Fruit fly (Drosophila melanogaster): ENCODE data around the gene CG32266.
A peak's percentile ranks its signal among the peaks of the same experiment; 100 is the strongest.

The CG32266 gene

DNA sequence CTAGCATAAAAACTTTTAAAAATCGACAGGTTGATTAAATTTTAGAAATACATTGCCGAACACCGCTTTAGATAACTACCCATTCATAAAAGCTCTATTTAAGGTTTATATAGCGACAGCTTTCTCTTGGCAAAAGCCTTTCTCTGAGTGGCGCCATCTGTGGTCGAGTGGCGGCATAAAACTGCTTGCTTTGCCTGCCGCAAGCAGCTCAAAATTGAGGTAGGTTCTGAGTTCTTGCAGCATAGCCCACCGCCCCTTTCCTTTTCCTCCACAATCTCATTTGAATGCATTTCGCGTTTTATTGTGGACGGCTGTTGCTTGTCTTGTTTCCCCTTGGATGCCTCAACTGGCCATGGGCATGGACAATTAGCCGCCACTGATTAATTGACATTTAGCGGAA lies 22.8 kb upstream of the CG32266 start (continued):
- TF ChIP-seq vfl (GFP tag; optimal IDR thresholded peaks at IDR 0.05) = peak; percentile 39
- peak; percentile 78 for TF ChIP-seq CG10431 (GFP tag; optimal IDR thresholded peaks at IDR 0.05)
- TF ChIP-seq Xbp1 (GFP tag; optimal IDR thresholded peaks at IDR 0.05) = peak; percentile 83
- peak; percentile 9 for TF ChIP-seq mam (GFP tag; optimal IDR thresholded peaks at IDR 0.05)
- no peak for TF ChIP-seq abd-A (tag; optimal IDR thresholded peaks at IDR 0.05)
- TF ChIP-seq CG2129 (GFP tag; IDR thresholded peaks at IDR 0.05; ENCODE audit: partially characterized antibody) = no peak
- peak; percentile 61 for TF ChIP-seq caup (GFP tag; optimal IDR thresholded peaks at IDR 0.05; ENCODE audit: severe bottlenecking)
- TF ChIP-seq gro (GFP tag; optimal IDR thresholded peaks at IDR 0.05) = no peak
- TF ChIP-seq NC2α (GFP tag; optimal IDR thresholded peaks at IDR 0.05) = peak; percentile 71
- TF ChIP-seq odd (GFP tag; optimal IDR thresholded peaks at IDR 0.05) = peak; percentile 65
- TF ChIP-seq sens-2 (GFP tag; IDR thresholded peaks at IDR 0.05) = peak; percentile 73
- peak; percentile 32; the same call in 1 of the 2 replicates for TF ChIP-seq nerfin-2 (GFP tag; IDR thresholded peaks at IDR 0.05; ENCODE audit: partially characterized antibody)
- peak; percentile 40; the same call in 1 of the 2 replicates for TF ChIP-seq CG6272 (GFP tag; IDR thresholded peaks at IDR 0.05)
- TF ChIP-seq Mrtf (GFP tag; IDR thresholded peaks at IDR 0.05) = no peak
- TF ChIP-seq CG16815 (GFP tag; optimal IDR thresholded peaks at IDR 0.05) = peak; percentile 49
- no peak for TF ChIP-seq CG10147 (GFP tag; optimal IDR thresholded peaks at IDR 0.05)
- TF ChIP-seq ase (GFP tag; IDR thresholded peaks at IDR 0.05) = peak; percentile 52; the same call in 1 of the 3 replicates
- TF ChIP-seq CG2116 (GFP tag; optimal IDR thresholded peaks at IDR 0.05) = peak; percentile 37
- TF ChIP-seq CG6813 (GFP tag; optimal IDR thresholded peaks at IDR 0.05) = peak; percentile 3
- no peak for TF ChIP-seq CG14860 (GFP tag; IDR thresholded peaks at IDR 0.05; ENCODE audit: partially characterized antibody)
- peak; percentile 25 for TF ChIP-seq CG17359 (tag; optimal IDR thresholded peaks at IDR 0.05)
- TF ChIP-seq HmgZ (tag; optimal IDR thresholded peaks at IDR 0.05) = peak; percentile 34
- no peak for TF ChIP-seq HLHmδ (GFP tag; optimal IDR thresholded peaks at IDR 0.05)
- peak; percentile 82 for TF ChIP-seq Rfx (GFP tag; IDR thresholded peaks at IDR 0.05)
- peak; percentile 22; the same call in 1 of the 2 replicates for TF ChIP-seq stc (GFP tag; IDR thresholded peaks at IDR 0.05)
- no peak for TF ChIP-seq pnt (GFP tag; optimal IDR thresholded peaks at IDR 0.05)
- peak; percentile 65 for TF ChIP-seq sob (GFP tag; IDR thresholded peaks at IDR 0.05)
- peak; percentile 72 for TF ChIP-seq Atf3 (GFP tag; optimal IDR thresholded peaks at IDR 0.05)
- TF ChIP-seq CG15479 (GFP tag; optimal IDR thresholded peaks at IDR 0.05) = no peak
- TF ChIP-seq CG3407 (GFP tag; optimal IDR thresholded peaks at IDR 0.05) = peak; percentile 59
- TF ChIP-seq Sry-δ (GFP tag; optimal IDR thresholded peaks at IDR 0.05) = no peak
- peak; percentile 54 for TF ChIP-seq Hr3 (GFP tag; optimal IDR thresholded peaks at IDR 0.05)
- peak; percentile 60; the same call in 2 of the 3 replicates for TF ChIP-seq dysf (GFP tag; IDR thresholded peaks at IDR 0.05)
- TF ChIP-seq CG12219 (GFP tag; optimal IDR thresholded peaks at IDR 0.05) = peak; percentile 70
- TF ChIP-seq pum (GFP tag; optimal IDR thresholded peaks at IDR 0.05) = peak; percentile 65
- peak in 1 of 3 experiments; percentile 12 for TF ChIP-seq lola (GFP tag; optimal IDR thresholded peaks at IDR 0.05)
- peak; percentile 74 for TF ChIP-seq ewg (GFP tag; optimal IDR thresholded peaks at IDR 0.05)
- no peak for TF ChIP-seq CG8359 (GFP tag; optimal IDR thresholded peaks at IDR 0.05; ENCODE audit: borderline replicate concordance)
- TF ChIP-seq pzg (GFP tag; optimal IDR thresholded peaks at IDR 0.05) = no peak
- TF ChIP-seq HLH54F (GFP tag; optimal IDR thresholded peaks at IDR 0.05) = peak; percentile 12

DNA sequence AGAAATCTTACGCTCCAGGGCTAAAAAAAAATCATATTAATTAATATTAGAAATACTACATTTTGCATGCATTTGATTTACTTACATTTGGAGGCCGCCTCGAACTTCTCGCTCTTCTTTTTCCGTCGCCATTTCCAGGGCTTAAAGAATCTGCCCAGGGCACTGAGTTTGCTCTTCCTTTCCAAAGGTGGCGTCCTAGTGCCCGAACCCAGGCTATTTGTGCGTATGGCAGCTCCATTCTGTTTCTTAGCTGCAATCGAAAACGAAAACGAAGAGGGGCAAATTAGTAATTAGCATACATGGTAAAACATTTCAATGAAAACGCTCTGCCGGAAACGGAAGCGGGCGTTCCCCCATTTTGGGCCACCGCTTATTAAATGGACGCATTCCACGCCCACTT lies 21.4 kb upstream of the CG32266 start:
- TF ChIP-seq abd-A (tag; optimal IDR thresholded peaks at IDR 0.05) = no peak
- TF ChIP-seq nau (GFP tag; optimal IDR thresholded peaks at IDR 0.05) = no peak
- peak; percentile 53 for TF ChIP-seq CG14965 (GFP tag; optimal IDR thresholded peaks at IDR 0.05; ENCODE audit: borderline replicate concordance)
- TF ChIP-seq CG31365 (tag; optimal IDR thresholded peaks at IDR 0.05) = peak; percentile 13
- peak; percentile 35 for TF ChIP-seq Med (GFP tag)
- TF ChIP-seq CG4820 (GFP tag; optimal IDR thresholded peaks at IDR 0.05) = no peak
- TF ChIP-seq CG17328 (GFP tag; IDR thresholded peaks at IDR 0.05) = 0 out of 2 replicates have a peak, but pooled peaks have one; percentile 21
- 0 out of 3 replicates have a peak, but pooled peaks have one; percentile 28 for TF ChIP-seq Mrtf (GFP tag; IDR thresholded peaks at IDR 0.05)
- TF ChIP-seq ara (GFP tag; IDR thresholded peaks at IDR 0.05) = 0 out of 2 replicates have a peak, but pooled peaks have one; percentile 33
- TF ChIP-seq stwl (tag; optimal IDR thresholded peaks at IDR 0.05) = peak; percentile 15
- peak; percentile 0 for TF ChIP-seq CG17385 (GFP tag; optimal IDR thresholded peaks at IDR 0.05)
- 0 out of 2 replicates have a peak, but pooled peaks have one; percentile 36 for TF ChIP-seq nerfin-2 (GFP tag; IDR thresholded peaks at IDR 0.05; ENCODE audit: partially characterized antibody)
- TF ChIP-seq Dll (GFP tag; IDR thresholded peaks at IDR 0.05; ENCODE audit: partially characterized antibody) = no peak
- TF ChIP-seq CTCF (GFP tag; optimal IDR thresholded peaks at IDR 0.05) = peak; percentile 88

All from whole organism, embryonic.